Worm (Caenorhabditis elegans): ENCODE results near the gene srh-56.

DNA sequence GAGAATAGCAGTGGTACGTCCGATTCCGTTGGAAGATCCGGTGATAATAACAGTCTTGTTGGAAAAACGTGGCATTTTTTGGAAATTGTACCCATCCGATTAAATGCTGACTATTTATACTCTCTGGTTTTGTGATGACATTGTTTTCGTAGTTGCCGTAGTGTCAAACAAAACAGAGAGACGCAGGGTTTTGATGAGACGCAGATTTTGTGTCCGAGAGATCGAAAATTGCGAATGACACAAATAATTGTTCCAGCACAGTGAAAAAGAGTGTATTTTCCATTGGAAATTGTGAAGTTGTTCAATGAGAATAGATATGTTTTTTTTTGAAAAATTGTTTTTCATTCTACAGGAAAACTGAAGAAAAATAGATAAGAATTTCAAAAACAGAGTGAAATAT is 8.6 kb upstream of the srh-56 start, which contains the start of gene R05D8.7:
- no peak for TF ChIP-seq hnd-1 (tag; optimal IDR thresholded peaks at IDR 0.05)
- TF ChIP-seq flt-1 (GFP tag; IDR thresholded peaks at IDR 0.05) = no peak
- TF ChIP-seq tbx-11 (GFP tag; IDR thresholded peaks at IDR 0.05) = no peak
- TF ChIP-seq ama-1 (optimal IDR thresholded peaks at IDR 0.05) = no peak
- no peak for TF ChIP-seq hmg-4 (GFP tag; optimal IDR thresholded peaks at IDR 0.05)
- TF ChIP-seq sea-1 (GFP tag; conservative IDR thresholded peaks at IDR 0.05) = no peak
- no peak for TF ChIP-seq tra-4 (tag; optimal IDR thresholded peaks at IDR 0.05)
- TF ChIP-seq hmbx-1 (tag; optimal IDR thresholded peaks at IDR 0.05) = no peak
- no peak for TF ChIP-seq scrt-1 (GFP tag; IDR thresholded peaks at IDR 0.05)
- no peak for TF ChIP-seq tbx-37 (GFP tag; conservative IDR thresholded peaks at IDR 0.05)
- no peak for TF ChIP-seq aly-1 (tag; optimal IDR thresholded peaks at IDR 0.05)

Measured in whole organism, early embryonic.